Fruit fly (Drosophila melanogaster) ovary, adult (tissue): Measurements from ENCODE around the gene CG14966.

Experiments used
- CG17801 ChIP-seq: fragments of 200-800 bp; optimal IDR thresholded peaks from 2 replicates; lab custom pipeline; 2019; ENCODE audit warnings: missing biosample characterization, mild to moderate bottlenecking, missing genetic modification characterization, moderate library complexity; ENCODE audit not compliant: partially characterized antibody

CG14966 gene

DNA sequence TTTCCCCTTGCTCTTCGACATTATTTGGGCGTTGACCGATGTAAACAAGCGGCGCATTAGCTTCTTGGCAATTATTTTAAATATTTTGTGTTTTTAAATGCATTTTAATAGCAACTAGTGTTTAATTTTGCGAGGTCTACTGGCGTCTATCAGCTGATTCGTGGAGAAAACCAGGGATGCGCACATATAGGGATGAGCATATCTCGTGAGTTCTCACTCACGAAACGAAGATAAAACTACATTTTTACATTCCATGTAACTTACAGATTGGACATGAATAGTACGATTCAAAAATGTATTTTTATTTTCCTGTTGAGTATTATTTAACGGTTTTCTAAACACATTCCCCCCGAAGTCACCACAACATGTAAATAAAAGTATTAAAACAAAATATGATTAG, at the start of gene CG14966:
Gene CG14966 (minus strand): TSS at position 168 of the 400 bp plus-strand sequence.
- peak; percentile 58 for TF ChIP-seq CG17801 (GFP tag; lab: Kevin White, UChicago)

DNA sequence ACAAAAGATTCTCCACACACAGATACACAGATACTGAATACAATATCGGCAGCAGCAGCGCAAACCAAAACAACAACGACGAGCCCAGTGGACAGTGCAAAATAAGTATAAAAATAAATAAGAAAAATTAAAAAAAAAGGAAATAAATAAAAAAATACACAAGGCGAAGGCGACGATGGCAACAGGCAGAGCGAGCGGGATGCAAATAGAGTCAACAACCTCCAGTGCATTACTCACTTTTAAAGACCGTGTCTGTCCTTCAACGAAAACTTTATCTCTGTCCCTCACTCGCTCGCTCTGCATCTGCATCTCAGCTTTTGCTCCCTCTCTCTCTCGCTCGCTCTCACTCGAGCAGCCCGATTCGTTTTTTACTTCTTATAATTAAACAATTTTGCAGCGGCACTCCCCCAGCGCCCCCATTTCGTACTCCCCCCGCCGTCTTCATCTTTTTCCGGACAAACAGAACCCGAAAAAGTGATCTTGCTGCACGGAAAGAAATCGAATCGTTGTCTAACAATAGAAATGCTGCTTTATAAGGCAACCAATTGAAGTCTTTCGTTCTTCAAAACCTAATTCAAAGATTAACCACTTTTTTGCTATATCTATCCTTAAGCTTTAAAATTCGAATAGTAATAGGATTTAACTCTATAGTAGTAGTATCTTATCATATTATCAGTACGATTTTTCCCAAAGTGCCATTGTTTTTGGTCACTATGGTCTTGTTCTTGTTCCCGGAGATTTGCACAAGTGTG, 49.1 kb upstream of the CG14966 start:
- peak; percentile 45 for TF ChIP-seq CG17801 (GFP tag; lab: Kevin White, UChicago)

DNA sequence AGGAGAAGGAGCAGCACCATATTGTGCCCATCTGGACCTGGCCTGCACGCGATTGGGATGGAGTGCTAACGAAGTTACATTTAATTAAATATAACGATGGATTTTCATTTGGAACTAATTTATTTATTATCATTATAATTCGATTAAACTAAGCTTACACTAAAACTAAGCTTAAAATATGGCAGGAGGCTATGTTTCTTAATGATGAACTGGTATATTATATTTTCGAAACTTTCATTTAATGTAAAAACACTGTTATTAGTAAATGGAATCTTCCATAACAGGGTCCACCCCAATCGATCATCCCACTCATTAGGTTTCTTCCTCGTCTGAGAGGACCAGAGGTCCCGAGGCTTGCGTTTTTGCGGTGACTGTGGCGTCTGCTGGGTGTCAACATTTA, 47.8 kb upstream of the CG14966 start:
- TF ChIP-seq CG17801 (GFP tag; lab: Kevin White, UChicago): no peak

- no peak for TF ChIP-seq CG17801 (GFP tag; lab: Kevin White, UChicago)
Measured at dm6 chr3L:3244244-3245144, 47.1 kb upstream of the CG14966 start, which contains the start of gene CG12078. CG12078 (minus strand) TSS chr3L:3244294.

dm6 chr3L:3242121-3243083, 45.0 kb upstream of the CG14966 start:
- TF ChIP-seq CG17801 (GFP tag; lab: Kevin White, UChicago): no peak

DNA sequence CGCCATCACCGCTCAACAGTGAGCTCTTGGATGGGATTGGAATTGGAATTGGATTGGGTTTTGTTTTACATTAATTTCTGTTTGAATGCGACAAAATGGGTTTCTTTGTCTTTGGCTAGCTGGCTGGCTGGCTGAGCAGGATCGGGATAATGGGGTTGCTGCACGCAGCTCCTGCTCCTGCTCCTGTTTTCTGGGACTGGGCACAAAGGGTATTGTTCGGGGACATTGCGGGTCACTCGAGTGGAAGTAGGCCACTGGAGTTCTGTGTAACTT, 43.9 kb upstream of the CG14966 start:
- TF ChIP-seq CG17801 (GFP tag; lab: Kevin White, UChicago): no peak

dm6 chr3L:3240597-3241367, 43.4 kb upstream of the CG14966 start:
- no peak for TF ChIP-seq CG17801 (GFP tag; lab: Kevin White, UChicago)

DNA sequence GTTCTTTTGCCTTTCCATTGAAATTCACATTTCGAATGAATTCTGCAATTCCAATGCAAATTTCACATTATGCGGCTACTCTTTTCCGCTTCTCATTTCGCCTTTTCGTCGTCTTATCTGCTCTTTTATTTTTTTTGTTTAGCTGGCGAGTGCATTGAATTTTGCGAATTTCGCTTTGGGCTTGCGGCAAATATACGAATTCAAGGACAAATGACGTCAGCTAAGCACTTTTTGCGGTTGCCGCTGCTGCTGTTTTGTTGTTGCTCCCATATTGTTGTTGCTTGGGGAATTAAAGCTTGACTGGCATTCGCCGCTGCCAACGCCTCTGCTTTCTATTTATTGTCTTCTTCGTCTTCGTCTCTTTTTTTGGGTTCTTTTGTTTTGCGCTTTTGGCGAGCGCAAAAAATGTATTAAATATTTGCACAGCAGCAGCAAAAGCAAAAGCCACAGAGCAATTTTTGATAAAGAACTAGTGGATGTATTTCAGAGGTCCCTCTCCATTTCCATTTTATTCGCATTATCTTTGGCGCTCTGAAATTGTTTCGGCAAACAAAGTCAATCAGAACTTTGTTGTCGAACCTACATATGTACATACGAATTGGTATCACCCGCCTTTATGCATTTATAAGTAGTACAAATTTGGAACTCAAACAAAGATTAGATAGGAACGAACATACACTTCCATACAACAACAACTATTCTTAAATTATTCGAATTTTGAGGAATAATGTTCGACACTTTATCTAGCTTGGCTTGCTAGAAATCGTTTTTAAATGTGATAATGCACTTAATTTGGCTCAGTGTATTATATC, 42.6 kb upstream of the CG14966 start:
- peak; percentile 42 for TF ChIP-seq CG17801 (GFP tag; lab: Kevin White, UChicago)

- TF ChIP-seq CG17801 (GFP tag; lab: Kevin White, UChicago): no peak
Measured at dm6 chr3L:3239033-3239752, 41.8 kb upstream of the CG14966 start, which contains the start of gene CG17746. CG17746 (minus strand) TSS chr3L:3239578.

- peak; percentile 22 for TF ChIP-seq CG17801 (GFP tag; lab: Kevin White, UChicago)
Measured at dm6 chr3L:3236319-3236718, 38.9 kb upstream of the CG14966 start.

dm6 chr3L:3226458-3226783, 29.0 kb upstream of the CG14966 start:
- no peak for TF ChIP-seq CG17801 (GFP tag; lab: Kevin White, UChicago)

DNA sequence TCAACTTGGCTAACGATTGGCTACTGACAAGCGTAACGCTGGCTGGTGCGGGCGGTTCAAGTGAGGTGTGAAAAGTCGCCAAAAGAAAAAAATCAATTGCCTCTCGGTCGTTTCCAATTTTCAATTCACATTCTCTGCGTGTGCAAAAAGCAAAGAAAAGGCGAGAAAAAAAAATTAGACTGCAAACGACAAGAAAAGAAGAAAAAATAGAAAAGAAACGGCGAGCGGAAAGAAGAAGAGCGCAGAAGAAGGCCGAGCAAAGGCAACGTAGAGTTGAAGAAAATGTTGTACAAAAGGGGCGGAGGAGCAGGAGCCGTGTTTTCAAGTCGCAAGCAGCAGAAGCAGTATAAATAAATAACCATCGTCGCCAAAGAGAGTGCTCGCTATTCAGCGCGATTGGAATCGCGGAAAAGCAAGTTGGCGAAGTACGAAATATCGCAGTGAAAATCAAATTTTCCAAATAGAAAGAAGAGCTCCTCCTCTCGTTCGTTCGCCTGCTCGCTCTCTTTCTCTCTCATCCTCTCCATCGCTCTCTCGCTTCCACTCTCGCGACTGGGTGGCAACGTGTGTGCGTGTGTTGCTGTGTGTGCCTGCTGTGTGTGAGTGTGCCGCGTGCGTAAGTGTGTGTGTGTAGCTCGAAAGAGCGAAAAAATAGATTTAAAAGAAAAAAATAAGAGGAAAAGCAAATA, 28.5 kb upstream of the CG14966 start:
- no peak for TF ChIP-seq CG17801 (GFP tag; lab: Kevin White, UChicago)
